Worm (Caenorhabditis elegans) whole organism, L3 larva: ENCODE results near the gene tag-278.

Source experiments
- aly-2 ChIP-seq: fragments of 150-350 bp; optimal IDR thresholded peaks from 2 replicates; lab custom pipeline; 2014; ENCODE audit warnings: missing biosample characterization, missing genetic modification characterization
- ceh-16 ChIP-seq: sonication (generic microtip); optimal IDR thresholded peaks from 2 replicates; lab custom pipeline; 2017; ENCODE audit warnings: missing biosample characterization, missing genetic modification characterization
- ceh-28 ChIP-seq: fragments of 150-350 bp; optimal IDR thresholded peaks from 2 replicates; lab custom pipeline; 2014; ENCODE audit warnings: missing biosample characterization, missing genetic modification reagents, missing genetic modification characterization
- fkh-10 ChIP-seq: sonication (generic microtip); optimal IDR thresholded peaks from 2 replicates; lab custom pipeline; 2017; ENCODE audit warnings: missing biosample characterization, missing genetic modification reagents, missing genetic modification characterization
- mdl-1 ChIP-seq: fragments of 150-350 bp; optimal IDR thresholded peaks from 2 replicates; lab custom pipeline; 2014; ENCODE audit warnings: missing biosample characterization, missing genetic modification characterization
- nfya-1 ChIP-seq: sonication (generic microtip); optimal IDR thresholded peaks from 2 replicates; lab custom pipeline; 2017; ENCODE audit warnings: missing genetic modification characterization, mild to moderate bottlenecking, missing compliant biosample characterization, antibody characterized with exemption, moderate library complexity; ENCODE audit not compliant: insufficient read depth
- nhr-12 ChIP-seq: fragments of 150-350 bp; optimal IDR thresholded peaks from 2 replicates; lab custom pipeline; 2014; ENCODE audit warnings: missing biosample characterization, missing genetic modification characterization
- nhr-28 ChIP-seq: fragments of 150-350 bp; optimal IDR thresholded peaks from 2 replicates; lab custom pipeline; 2014; ENCODE audit warnings: missing biosample characterization, missing genetic modification characterization
- pha-4 ChIP-seq: fragments of 150-350 bp; optimal IDR thresholded peaks from 2 replicates; lab custom pipeline; 2014; ENCODE audit warnings: missing biosample characterization, missing genetic modification reagents, missing genetic modification characterization
- unc-62 ChIP-seq: fragments of 150-350 bp; sonication (generic microtip); optimal IDR thresholded peaks from 4 replicates; lab custom pipeline; 2014; ENCODE audit warnings: missing biosample characterization, missing genetic modification reagents, missing genetic modification characterization

- TF ChIP-seq ceh-28 (no peak), unc-62 (GFP tag; lab: Kevin White, UChicago) (no peak), nhr-12 (no peak), nhr-28 (tag; lab: Kevin White, UChicago) (no peak), nfya-1 (tag; lab: Kevin White, UChicago) (no peak), mdl-1 (tag; lab: Kevin White, UChicago) (no peak), pha-4 (tag; lab: Kevin White, UChicago) (no peak), fkh-10 (no peak), ceh-16 (tag; lab: Kevin White, UChicago) (no peak), aly-2 (tag; lab: Kevin White, UChicago) (no peak)
Observed at ce11 chrX:3728970-3729369, 40.0 kb upstream of the tag-278 start, which contains the start of gene aex-4.
